Worm (Caenorhabditis elegans) whole organism, L1 larva: Measurements from ENCODE around the gene K01A6.4.

Experiments used
- ama-1 ChIP-seq: fragments of 150-350 bp; optimal IDR thresholded peaks from 2 replicates; lab custom pipeline; 2014
- blmp-1 ChIP-seq: fragments of 150-350 bp; optimal IDR thresholded peaks from 2 replicates; lab custom pipeline; 2014; ENCODE audit warnings: missing biosample characterization, missing genetic modification characterization
- ces-1 ChIP-seq: fragments of 150-350 bp; optimal IDR thresholded peaks from 2 replicates; lab custom pipeline; 2014; ENCODE audit warnings: missing biosample characterization, missing genetic modification reagents, missing genetic modification characterization
- ets-5 ChIP-seq: fragments of 200-800 bp; sonication (Bioruptor generic); IDR thresholded peaks from 2 replicates; pipeline ENCODE4 v1.3.6; 2022; ENCODE audit warnings: missing genetic modification characterization, missing compliant biosample characterization
- lin-35 ChIP-seq, 2 experiments: fragments of 150-350 bp; optimal IDR thresholded peaks; 2 replicates each; lab custom pipeline; 2014; ENCODE audit warnings: missing biosample characterization in 2 of 2, missing genetic modification characterization in 2 of 2, missing genetic modification reagents in 2 of 2
- nhr-11 ChIP-seq: fragments of 150-350 bp; optimal IDR thresholded peaks from 2 replicates; lab custom pipeline; 2014; ENCODE audit warnings: missing biosample characterization, missing genetic modification characterization
- nhr-77 ChIP-seq: fragments of 150-350 bp; optimal IDR thresholded peaks from 2 replicates; lab custom pipeline; 2014; ENCODE audit warnings: missing biosample characterization, missing genetic modification characterization
- nhr-90 ChIP-seq: sonication (generic microtip); optimal IDR thresholded peaks from 2 replicates; lab custom pipeline; 2016; ENCODE audit warnings: mild to moderate bottlenecking, missing genetic modification characterization, missing compliant biosample characterization; ENCODE audit not compliant: poor library complexity
- skn-1 ChIP-seq: fragments of 150-350 bp; optimal IDR thresholded peaks from 2 replicates; lab custom pipeline; 2014; ENCODE audit warnings: missing biosample characterization, missing genetic modification characterization
- unc-62 ChIP-seq: fragments of 150-350 bp; optimal IDR thresholded peaks from 2 replicates; lab custom pipeline; 2014; ENCODE audit warnings: missing biosample characterization, missing genetic modification reagents, missing genetic modification characterization
- ztf-11 ChIP-seq, 2 experiments: sonication (generic microtip); optimal IDR thresholded peaks; 2 replicates each; lab custom pipeline; 2016 to 2017; ENCODE audit warnings: missing genetic modification characterization in 2 of 2, missing biosample characterization in 1 of 2, missing compliant biosample characterization in 1 of 2

DNA sequence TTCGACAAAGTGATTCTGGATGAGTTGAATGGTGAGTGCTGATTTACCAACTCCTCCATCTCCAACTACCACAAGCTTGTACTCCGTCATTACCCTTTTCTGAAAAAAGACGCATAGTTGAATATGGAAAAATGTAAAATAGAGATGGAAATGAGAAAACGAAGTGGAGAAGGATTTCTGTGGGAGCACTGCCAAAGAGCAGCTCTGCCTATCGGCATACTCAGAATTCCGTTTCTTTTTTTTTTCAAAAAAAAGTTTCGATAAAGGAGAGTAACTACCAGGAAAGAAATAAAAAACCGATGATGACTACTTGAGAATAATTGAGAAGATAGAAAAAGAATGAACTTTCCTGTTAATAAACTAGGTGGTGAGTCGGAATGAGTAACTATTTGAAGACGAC is 49.1 kb downstream of the K01A6.4 start, which contains the start of gene let-60:
- TF ChIP-seq ama-1 (lab: Kevin White, UChicago) (no peak), ztf-11 (tag; optimal IDR thresholded peaks at IDR 0.05; lab: Kevin White, UChicago) (no peak), ets-5 (no peak), blmp-1 (tag; lab: Kevin White, UChicago) (no peak), nhr-11 (tag; lab: Kevin White, UChicago) (no peak), unc-62 (no peak), nhr-90 (tag; lab: Kevin White, UChicago) (no peak), lin-35 (GFP tag; optimal IDR thresholded peaks at IDR 0.05; lab: Kevin White, UChicago) (no peak), skn-1 (no peak), ces-1 (GFP tag; lab: Kevin White, UChicago) (no peak), nhr-77 (tag; lab: Kevin White, UChicago) (no peak)
